Worm (Caenorhabditis elegans) whole organism, L3 larva: Measurements from ENCODE around the gene cpg-2.

ENCODE experiments used
- R02D3.7 ChIP-seq: fragments of 150-350 bp; optimal IDR thresholded peaks from 2 replicates; lab custom pipeline; 2014; ENCODE audit warnings: missing biosample characterization, missing genetic modification characterization
- ZK546.5 ChIP-seq: sonication (generic microtip); optimal IDR thresholded peaks from 2 replicates; lab custom pipeline; 2017; ENCODE audit warnings: missing biosample characterization, missing genetic modification characterization
- ceh-16 ChIP-seq: sonication (generic microtip); optimal IDR thresholded peaks from 2 replicates; lab custom pipeline; 2017; ENCODE audit warnings: missing biosample characterization, missing genetic modification characterization
- ceh-28 ChIP-seq: fragments of 150-350 bp; optimal IDR thresholded peaks from 2 replicates; lab custom pipeline; 2014; ENCODE audit warnings: missing biosample characterization, missing genetic modification reagents, missing genetic modification characterization
- egl-27 ChIP-seq: sonication (generic microtip); optimal IDR thresholded peaks from 4 replicates; lab custom pipeline; 2017; ENCODE audit warnings: missing biosample characterization, missing genetic modification reagents, missing genetic modification characterization
- egl-5 ChIP-seq: fragments of 150-350 bp; optimal IDR thresholded peaks from 2 replicates; lab custom pipeline; 2017; ENCODE audit warnings: missing biosample characterization, missing genetic modification reagents, missing genetic modification characterization, inconsistent platforms
- elt-2 ChIP-seq: sonication (generic microtip); optimal IDR thresholded peaks from 2 replicates; lab custom pipeline; 2016; ENCODE audit warnings: missing genetic modification reagents, mild to moderate bottlenecking, missing genetic modification characterization, missing compliant biosample characterization
- elt-3 ChIP-seq, 3 experiments: fragments of 150-350 bp in 1 of 3; sonication (generic microtip) in 2 of 3; optimal IDR thresholded peaks; 2 replicates in 2 of 3; 4 replicates in 1 of 3; lab custom pipeline; 2014 to 2017; ENCODE audit warnings: missing biosample characterization in 3 of 3, missing genetic modification characterization in 3 of 3
- eor-1 ChIP-seq, 2 experiments: fragments of 150-350 bp; optimal IDR thresholded peaks; 2 replicates each; lab custom pipeline; 2014 to 2018; ENCODE audit warnings: missing biosample characterization in 2 of 2, missing genetic modification characterization in 2 of 2
- fos-1 ChIP-seq: fragments of 150-350 bp; optimal IDR thresholded peaks from 2 replicates; lab custom pipeline; 2014; ENCODE audit warnings: missing biosample characterization, missing genetic modification characterization
- jun-1 ChIP-seq: fragments of 150-350 bp; optimal IDR thresholded peaks from 2 replicates; lab custom pipeline; 2014; ENCODE audit warnings: missing biosample characterization, missing genetic modification reagents, missing genetic modification characterization
- lin-15B ChIP-seq: fragments of 150-350 bp; optimal IDR thresholded peaks from 2 replicates; lab custom pipeline; 2014; ENCODE audit warnings: missing biosample characterization, missing genetic modification characterization
- lin-39 ChIP-seq: fragments of 150-350 bp; optimal IDR thresholded peaks from 2 replicates; lab custom pipeline; 2018; ENCODE audit warnings: missing biosample characterization, missing genetic modification reagents, missing genetic modification characterization
- nfya-1 ChIP-seq: sonication (generic microtip); optimal IDR thresholded peaks from 2 replicates; lab custom pipeline; 2017; ENCODE audit warnings: missing genetic modification characterization, mild to moderate bottlenecking, missing compliant biosample characterization, antibody characterized with exemption, moderate library complexity; ENCODE audit not compliant: insufficient read depth
- nhr-11 ChIP-seq: fragments of 150-350 bp; optimal IDR thresholded peaks from 2 replicates; lab custom pipeline; 2014; ENCODE audit warnings: missing biosample characterization, missing genetic modification characterization
- nhr-12 ChIP-seq: fragments of 150-350 bp; optimal IDR thresholded peaks from 2 replicates; lab custom pipeline; 2014; ENCODE audit warnings: missing biosample characterization, missing genetic modification characterization
- nhr-25 ChIP-seq: sonication (generic microtip); optimal IDR thresholded peaks from 2 replicates; lab custom pipeline; 2017; ENCODE audit warnings: missing biosample characterization, missing genetic modification characterization
- nhr-28 ChIP-seq: fragments of 150-350 bp; optimal IDR thresholded peaks from 2 replicates; lab custom pipeline; 2014; ENCODE audit warnings: missing biosample characterization, missing genetic modification characterization
- nhr-43 ChIP-seq: sonication (generic microtip); optimal IDR thresholded peaks from 2 replicates; lab custom pipeline; 2016; ENCODE audit warnings: mild to moderate bottlenecking, missing genetic modification characterization, missing compliant biosample characterization; ENCODE audit not compliant: poor library complexity, severe bottlenecking
- pha-4 ChIP-seq: fragments of 150-350 bp; optimal IDR thresholded peaks from 2 replicates; lab custom pipeline; 2014; ENCODE audit warnings: missing biosample characterization, missing genetic modification reagents, missing genetic modification characterization
- pqm-1 ChIP-seq: fragments of 150-350 bp; optimal IDR thresholded peaks from 2 replicates; lab custom pipeline; 2017; ENCODE audit warnings: missing biosample characterization, missing genetic modification characterization, inconsistent platforms
- sea-2 ChIP-seq: fragments of 150-350 bp; sonication (generic microtip); optimal IDR thresholded peaks from 4 replicates; lab custom pipeline; 2014; ENCODE audit warnings: missing biosample characterization, missing genetic modification reagents, missing genetic modification characterization
- skn-1 ChIP-seq: fragments of 150-350 bp; optimal IDR thresholded peaks from 2 replicates; lab custom pipeline; 2014; ENCODE audit warnings: missing biosample characterization, missing genetic modification characterization
- snpc-4 ChIP-seq: fragments of 150-350 bp; optimal IDR thresholded peaks from 2 replicates; lab custom pipeline; 2014; ENCODE audit warnings: missing biosample characterization, missing genetic modification characterization
- tbx-2 ChIP-seq: sonication (generic microtip); optimal IDR thresholded peaks from 2 replicates; lab custom pipeline; 2016; ENCODE audit warnings: mild to moderate bottlenecking, missing genetic modification characterization, missing compliant biosample characterization
- unc-39 ChIP-seq: sonication (generic microtip); optimal IDR thresholded peaks from 4 replicates; lab custom pipeline; 2017; ENCODE audit warnings: missing biosample characterization, missing genetic modification characterization
- unc-62 ChIP-seq: fragments of 150-350 bp; sonication (generic microtip); optimal IDR thresholded peaks from 4 replicates; lab custom pipeline; 2014; ENCODE audit warnings: missing biosample characterization, missing genetic modification reagents, missing genetic modification characterization
- zag-1 ChIP-seq: fragments of 150-350 bp; optimal IDR thresholded peaks from 2 replicates; lab custom pipeline; 2014; ENCODE audit warnings: missing biosample characterization, missing genetic modification characterization
- ztf-11 ChIP-seq: fragments of 150-350 bp; optimal IDR thresholded peaks from 2 replicates; lab custom pipeline; 2014; ENCODE audit warnings: missing biosample characterization, missing genetic modification characterization
- ztf-4 ChIP-seq: fragments of 150-350 bp; optimal IDR thresholded peaks from 2 replicates; lab custom pipeline; 2014; ENCODE audit warnings: missing biosample characterization, missing genetic modification characterization

cpg-2 gene

DNA sequence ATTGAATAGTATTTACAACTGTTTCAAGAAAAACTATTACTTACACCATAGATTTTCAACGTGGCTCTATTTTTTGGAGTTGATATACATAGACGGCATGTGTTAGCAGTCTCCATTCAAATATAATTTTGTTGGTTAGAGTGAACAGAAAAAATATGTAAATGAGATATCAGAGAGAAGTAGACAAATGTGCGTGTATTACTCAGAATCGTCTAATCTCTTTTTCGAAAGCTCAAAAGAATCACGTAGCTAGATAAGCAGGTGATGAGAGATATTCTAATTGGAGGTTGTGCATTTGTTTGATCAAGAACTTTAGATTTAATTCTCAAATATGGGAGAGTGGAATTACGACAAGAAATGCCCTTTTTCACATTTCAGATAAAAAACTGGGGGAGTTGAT, 13.2 kb downstream of the cpg-2 start, which contains the start of gene ZK418.10:
Gene ZK418.10, minus strand, starts transcription at position 148 of the 400 bp plus-strand sequence.
- TF ChIP-seq snpc-4 (tag; lab: Kevin White, UChicago) (no peak), ztf-11 (tag; lab: Kevin White, UChicago) (no peak), elt-2 (tag; lab: Kevin White, UChicago) (no peak), egl-5 (tag; lab: Kevin White, UChicago) (no peak), lin-15B (tag; lab: Kevin White, UChicago) (no peak), nhr-12 (tag; lab: Kevin White, UChicago) (no peak), ZK546.5 (tag; lab: Kevin White, UChicago) (no peak), ceh-16 (tag; lab: Kevin White, UChicago) (no peak), R02D3.7 (tag; lab: Kevin White, UChicago) (no peak), eor-1 (tag; optimal IDR thresholded peaks at IDR 0.05; lab: Kevin White, UChicago) (no peak), nhr-28 (tag; lab: Kevin White, UChicago) (no peak), unc-62 (GFP tag; lab: Kevin White, UChicago) (no peak), elt-3 (tag; optimal IDR thresholded peaks at IDR 0.05; lab: Kevin White, UChicago) (no peak), tbx-2 (tag; lab: Kevin White, UChicago) (no peak), fos-1 (tag; lab: Kevin White, UChicago) (no peak), jun-1 (tag; lab: Kevin White, UChicago) (no peak), ceh-28 (tag; lab: Kevin White, UChicago) (no peak), nhr-11 (tag; lab: Kevin White, UChicago) (no peak)

DNA sequence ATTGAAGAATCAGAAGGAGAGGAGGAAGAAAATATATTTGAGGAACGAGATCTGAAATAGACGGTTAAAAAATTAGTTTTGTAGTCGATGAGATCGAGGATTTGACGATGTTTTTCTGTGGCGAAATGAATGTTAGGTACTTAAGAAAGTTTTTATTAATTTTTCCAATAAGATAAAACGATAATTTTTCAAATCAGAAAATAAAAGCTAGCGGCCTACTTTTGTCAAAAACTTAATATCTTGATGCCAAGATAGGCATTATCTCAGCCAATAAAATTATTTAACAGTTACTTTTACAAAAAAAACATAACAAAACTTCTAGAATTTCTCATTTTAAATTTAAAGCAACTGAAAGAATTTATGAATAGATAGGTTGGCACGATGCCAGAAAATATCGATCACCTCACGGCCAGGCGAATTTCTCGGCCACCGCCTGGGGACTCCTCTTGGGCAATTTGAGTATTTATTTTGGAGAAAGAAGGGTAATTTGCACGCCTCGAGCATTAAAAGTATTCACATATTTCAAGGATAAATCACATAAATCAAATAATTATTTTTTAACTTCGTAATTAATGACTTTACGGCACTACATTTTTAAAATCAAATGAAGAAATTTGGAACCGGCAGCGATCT, 16.0 kb downstream of the cpg-2 start, which contains the start of gene fubl-2:
Gene fubl-2, minus strand, starts transcription at position 51 of the 633 bp plus-strand sequence.
- TF ChIP-seq elt-2 (tag; lab: Kevin White, UChicago) (peak; percentile 35), ceh-28 (tag; lab: Kevin White, UChicago) (peak; percentile 73), snpc-4 (tag; lab: Kevin White, UChicago) (peak; percentile 58), pha-4 (tag; lab: Kevin White, UChicago) (peak; percentile 71), pqm-1 (tag; lab: Kevin White, UChicago) (peak; percentile 24), nhr-43 (peak; percentile 83), nfya-1 (tag; lab: Kevin White, UChicago) (peak; percentile 68), nhr-25 (tag; lab: Kevin White, UChicago) (peak; percentile 41), zag-1 (tag; lab: Kevin White, UChicago) (no peak), nhr-28 (tag; lab: Kevin White, UChicago) (no peak), elt-3 (tag; optimal IDR thresholded peaks at IDR 0.05; lab: Kevin White, UChicago) (no peak), R02D3.7 (tag; lab: Kevin White, UChicago) (peak; percentile 44), lin-15B (tag; lab: Kevin White, UChicago) (peak; percentile 82), lin-39 (tag; lab: Kevin White, UChicago) (peak; percentile 72)

DNA sequence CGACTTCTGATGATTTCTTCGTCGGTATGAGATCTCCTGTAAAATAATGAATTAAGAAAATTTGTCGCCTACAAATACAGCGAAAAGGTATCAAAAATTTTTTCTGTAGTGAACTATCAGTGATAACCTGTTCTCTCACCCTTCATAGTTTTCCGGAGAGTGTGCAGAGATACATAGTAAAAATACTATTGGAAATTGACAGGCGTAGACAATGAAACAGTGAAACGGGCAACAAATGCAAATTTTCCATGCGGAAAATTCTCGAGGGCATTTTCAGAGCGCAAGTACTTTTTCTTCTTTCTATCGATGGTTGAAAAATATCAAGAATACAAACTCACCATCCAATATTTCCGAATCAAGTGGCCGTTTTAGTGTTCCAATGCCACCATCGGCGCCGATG, 16.6 kb downstream of the cpg-2 start:
- TF ChIP-seq unc-39 (tag; lab: Kevin White, UChicago): no peak
- TF ChIP-seq egl-27 (tag; lab: Kevin White, UChicago): no peak
- TF ChIP-seq elt-2 (tag; lab: Kevin White, UChicago): peak; percentile 28
- TF ChIP-seq nhr-11 (tag; lab: Kevin White, UChicago): no peak
- TF ChIP-seq nhr-43: no peak
- TF ChIP-seq snpc-4 (tag; lab: Kevin White, UChicago): no peak
- TF ChIP-seq ztf-11 (tag; lab: Kevin White, UChicago): no peak
- TF ChIP-seq, all 47 proteins: peak for 1

DNA sequence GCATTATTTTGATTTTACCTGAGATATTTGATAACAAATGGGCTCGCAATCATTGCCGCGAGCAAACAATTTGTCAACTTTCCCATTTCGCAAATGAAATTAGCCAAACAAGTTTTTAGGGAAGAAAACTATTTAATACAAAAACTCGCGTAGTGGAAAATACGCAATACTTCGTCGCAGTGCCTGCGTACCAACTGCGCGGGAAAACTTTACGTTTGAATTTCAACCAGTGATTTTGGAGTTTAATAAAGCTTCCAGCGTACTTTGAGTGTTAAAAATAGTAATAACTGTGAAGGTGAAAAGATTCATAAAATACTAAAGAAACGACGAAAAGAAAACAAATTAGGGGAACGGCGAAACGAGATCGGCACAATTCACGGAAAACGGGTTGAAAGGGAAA, 18.9 kb downstream of the cpg-2 start, which contains the start of gene tofu-7:
Gene tofu-7, minus strand, starts transcription at position 111 of the 400 bp plus-strand sequence.
- TF ChIP-seq sea-2 (GFP tag; lab: Kevin White, UChicago) (no peak), ztf-4 (no peak), egl-27 (tag; lab: Kevin White, UChicago) (no peak)

DNA sequence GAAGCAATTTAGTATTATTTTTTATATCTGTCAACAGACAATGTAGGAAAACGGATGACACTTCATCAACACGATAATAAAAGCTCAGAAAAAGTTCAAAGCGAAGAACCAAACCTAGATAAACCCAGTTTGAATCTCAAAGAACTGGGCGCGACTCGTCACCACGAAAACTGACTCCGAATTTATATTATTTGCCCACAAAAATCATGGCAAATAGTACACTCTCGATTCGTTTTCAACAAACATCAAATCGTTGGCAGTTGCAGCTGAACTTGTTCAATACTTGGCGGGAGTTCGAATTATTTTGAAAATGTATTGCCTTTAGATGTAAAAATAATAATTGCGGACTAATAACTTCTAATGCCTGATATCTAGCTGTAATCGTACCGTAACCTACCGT, 20.7 kb downstream of the cpg-2 start:
- TF ChIP-seq pha-4 (tag; lab: Kevin White, UChicago): peak; percentile 26
- no peak for TF ChIP-seq skn-1 (tag; lab: Kevin White, UChicago)
